Worm (Caenorhabditis elegans): ENCODE results near the gene srj-7.

- TF ChIP-seq nhr-11 (tag; optimal IDR thresholded peaks at IDR 0.05): no peak
- no peak for TF ChIP-seq pha-4 (tag; optimal IDR thresholded peaks at IDR 0.05)
- no peak for TF ChIP-seq ttx-3 (tag; optimal IDR thresholded peaks at IDR 0.05)
- no peak for TF ChIP-seq ztf-16 (tag; optimal IDR thresholded peaks at IDR 0.05)
- TF ChIP-seq ceh-6 (GFP tag; optimal IDR thresholded peaks at IDR 0.05): no peak
These were observed 35.2 kb downstream of the srj-7 start, which contains the start of gene T28A11.2 for ce11 chrV:3280009-3280408.

Data from whole organism, late embryonic.